Worm (Caenorhabditis elegans): ENCODE data around the gene Y75B8A.24.

DNA sequence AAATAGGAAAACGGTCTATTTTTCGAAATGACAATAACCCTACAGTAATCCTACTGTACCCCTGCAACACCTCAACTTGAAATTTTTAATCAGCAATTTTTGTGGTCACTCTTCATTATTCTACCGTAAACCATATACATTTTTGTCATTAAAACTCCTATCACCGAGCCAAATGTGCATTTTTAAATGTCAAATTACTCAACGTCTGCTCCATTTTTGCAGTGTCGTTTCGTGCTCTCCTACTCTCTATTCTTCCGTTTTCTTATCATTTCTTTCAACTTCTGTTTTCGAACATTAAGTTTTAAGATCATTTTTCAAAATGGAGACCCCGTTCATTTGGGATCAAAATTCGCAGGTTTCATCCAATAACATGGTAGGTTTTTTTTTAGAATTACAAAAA lies 33.9 kb upstream of the Y75B8A.24 start, which contains the start of gene pqn-92:
- TF ChIP-seq ama-1 (optimal IDR thresholded peaks at IDR 0.05) = no peak
- TF ChIP-seq ets-7 (tag; optimal IDR thresholded peaks at IDR 0.05) = no peak
- no peak for TF ChIP-seq B0310.2 (tag; optimal IDR thresholded peaks at IDR 0.05)
- no peak for TF ChIP-seq ceh-13 (GFP tag; optimal IDR thresholded peaks at IDR 0.05)
- TF ChIP-seq flt-1 (GFP tag; IDR thresholded peaks at IDR 0.05) = no peak
- TF ChIP-seq tbx-11 (GFP tag; IDR thresholded peaks at IDR 0.05) = no peak
- no peak for TF ChIP-seq hmbx-1 (tag; optimal IDR thresholded peaks at IDR 0.05)
- no peak for TF ChIP-seq ceh-36 (tag; optimal IDR thresholded peaks at IDR 0.05)
- no peak for TF ChIP-seq hnd-1 (tag; optimal IDR thresholded peaks at IDR 0.05)
- TF ChIP-seq pes-1 (GFP tag; IDR thresholded peaks at IDR 0.05) = no peak
- TF ChIP-seq tra-4 (tag; optimal IDR thresholded peaks at IDR 0.05) = no peak
